Worm (Caenorhabditis elegans) whole organism, young adult: Measurements from ENCODE around the gene acy-2.

Source experiments
- B0035.1 ChIP-seq: sonication (generic microtip); optimal IDR thresholded peaks from 2 replicates; lab custom pipeline; 2016; ENCODE audit warnings: missing genetic modification characterization, mild to moderate bottlenecking, missing compliant biosample characterization, missing genotype, missing genetic modification reagents
- F23B12.7 ChIP-seq: sonication (generic microtip); optimal IDR thresholded peaks from 2 replicates; lab custom pipeline; 2017; ENCODE audit warnings: missing genetic modification characterization, mild to moderate bottlenecking, missing compliant biosample characterization, antibody characterized with exemption, moderate library complexity; ENCODE audit not compliant: insufficient read depth
- F37B4.10 ChIP-seq: fragments of 200-800 bp; sonication (Bioruptor generic); IDR thresholded peaks from 2 replicates; pipeline ENCODE4 v1.3.6; 2022; ENCODE audit warnings: missing genetic modification characterization, missing compliant biosample characterization
- K12H6.12 ChIP-seq: fragments of 200-800 bp; sonication (Bioruptor generic); optimal IDR thresholded peaks from 2 replicates; lab custom pipeline; 2018; ENCODE audit warnings: mild to moderate bottlenecking, missing genetic modification characterization, missing compliant biosample characterization
- T26A5.8 ChIP-seq: sonication (generic microtip); optimal IDR thresholded peaks from 2 replicates; lab custom pipeline; 2016; ENCODE audit warnings: missing genetic modification characterization, missing compliant biosample characterization
- Y53G8AR.9 ChIP-seq: fragments of 200-800 bp; sonication (Bioruptor generic); conservative IDR thresholded peaks from 2 replicates; pipeline ENCODE4 v1.3.6; 2022; ENCODE audit warnings: missing genetic modification reagents, missing genetic modification characterization, missing compliant biosample characterization
- Y79H2A.3 ChIP-seq: fragments of 200-800 bp; sonication (Bioruptor generic); conservative IDR thresholded peaks from 2 replicates; pipeline ENCODE4 v1.3.6; 2022; ENCODE audit warnings: missing genetic modification reagents, missing genetic modification characterization, missing compliant biosample characterization
- Y95B8A.8 ChIP-seq: fragments of 200-800 bp; sonication (Bioruptor generic); IDR thresholded peaks from 2 replicates; pipeline ENCODE4 v1.3.6; 2022; ENCODE audit warnings: missing genetic modification reagents, missing genetic modification characterization, missing compliant biosample characterization
- attf-3 ChIP-seq: fragments of 200-800 bp; sonication (Bioruptor generic); conservative IDR thresholded peaks from 2 replicates; pipeline ENCODE4 v1.3.6; 2022; ENCODE audit warnings: missing genetic modification reagents, missing genetic modification characterization, missing compliant biosample characterization
- cebp-1 ChIP-seq, 2 experiments: fragments of 200-800 bp in 1 of 2; sonication (Bioruptor generic) in 1 of 2; sonication (generic microtip) in 1 of 2; IDR thresholded peaks in 1 of 2; optimal IDR thresholded peaks in 1 of 2; 2 replicates each; pipeline versions ENCODE4 v1.3.6 to Lab custom; 2017 to 2022; ENCODE audit warnings: missing compliant biosample characterization in 2 of 2, missing genetic modification characterization in 2 of 2, mild to moderate bottlenecking in 1 of 2, missing genetic modification reagents in 1 of 2, moderate library complexity in 1 of 2
- cebp-2 ChIP-seq: fragments of 200-800 bp; sonication (Bioruptor generic); IDR thresholded peaks from 2 replicates; pipeline ENCODE4 v1.3.6; 2022; ENCODE audit warnings: missing genetic modification characterization, missing compliant biosample characterization
- ceh-27 ChIP-seq: fragments of 200-800 bp; sonication (Bioruptor generic); optimal IDR thresholded peaks from 2 replicates; lab custom pipeline; 2018; ENCODE audit warnings: mild to moderate bottlenecking, missing genetic modification characterization, moderate library complexity, missing compliant biosample characterization
- ceh-40 ChIP-seq: fragments of 200-800 bp; sonication (Bioruptor generic); IDR thresholded peaks from 2 replicates; pipeline ENCODE4 v1.3.6; 2022; ENCODE audit warnings: missing genetic modification characterization, missing compliant biosample characterization
- die-1 ChIP-seq: sonication (generic microtip); optimal IDR thresholded peaks from 2 replicates; lab custom pipeline; 2016; ENCODE audit warnings: missing genotype, mild to moderate bottlenecking, missing genetic modification characterization, missing compliant biosample characterization
- dpff-1 ChIP-seq: sonication (generic microtip); optimal IDR thresholded peaks from 2 replicates; lab custom pipeline; 2017; ENCODE audit warnings: mild to moderate bottlenecking, missing genetic modification characterization, missing compliant biosample characterization
- egl-18 ChIP-seq: fragments of 200-800 bp; sonication (Bioruptor generic); IDR thresholded peaks from 2 replicates; pipeline ENCODE4 v1.3.6; 2022; ENCODE audit warnings: missing genetic modification reagents, missing genetic modification characterization, missing compliant biosample characterization
- hlh-26 ChIP-seq: fragments of 200-800 bp; sonication (Bioruptor generic); conservative IDR thresholded peaks from 2 replicates; pipeline ENCODE4 v1.3.6; 2022; ENCODE audit warnings: missing genetic modification reagents, missing genetic modification characterization, missing compliant biosample characterization
- hmg-1.2 ChIP-seq: fragments of 200-800 bp; sonication (Bioruptor generic); IDR thresholded peaks from 2 replicates; pipeline ENCODE4 v1.3.6; 2022; ENCODE audit warnings: missing genetic modification reagents, missing genetic modification characterization, missing compliant biosample characterization
- lag-1 ChIP-seq: fragments of 200-800 bp; sonication (Bioruptor generic); IDR thresholded peaks from 2 replicates; pipeline ENCODE4 v1.3.6; 2022; ENCODE audit warnings: missing genetic modification reagents, missing genetic modification characterization, missing compliant biosample characterization
- let-607 ChIP-seq, 2 experiments: fragments of 200-800 bp in 1 of 2; sonication (Bioruptor generic) in 1 of 2; sonication (generic microtip) in 1 of 2; optimal IDR thresholded peaks; 2 replicates each; lab custom pipeline; 2016 to 2018; ENCODE audit warnings: mild to moderate bottlenecking in 2 of 2, missing compliant biosample characterization in 2 of 2, missing genetic modification characterization in 2 of 2, moderate library complexity in 2 of 2, missing genotype in 1 of 2
- lin-26 ChIP-seq: fragments of 200-800 bp; sonication (Bioruptor generic); IDR thresholded peaks from 2 replicates; pipeline ENCODE4 v1.3.6; 2022; ENCODE audit warnings: missing genetic modification reagents, missing genetic modification characterization, missing compliant biosample characterization
- lin-35 ChIP-seq, 3 experiments: fragments of 150-350 bp in 2 of 3; sonication (generic microtip) in 1 of 3; optimal IDR thresholded peaks; 2 replicates each; lab custom pipeline; 2014 to 2018; ENCODE audit warnings: missing biosample characterization in 3 of 3, missing genetic modification characterization in 3 of 3, missing genetic modification reagents in 3 of 3
- lir-1 ChIP-seq: fragments of 200-800 bp; sonication (Bioruptor generic); conservative IDR thresholded peaks from 2 replicates; pipeline ENCODE4 v1.3.6; 2022; ENCODE audit warnings: missing genetic modification reagents, missing genetic modification characterization, missing compliant biosample characterization
- lsl-1 ChIP-seq: fragments of 200-800 bp; sonication (Bioruptor generic); optimal IDR thresholded peaks from 2 replicates; lab custom pipeline; 2018; ENCODE audit warnings: mild to moderate bottlenecking, missing genetic modification characterization, moderate library complexity, missing compliant biosample characterization
- madf-10 ChIP-seq: sonication (generic microtip); optimal IDR thresholded peaks from 2 replicates; lab custom pipeline; 2016; ENCODE audit warnings: mild to moderate bottlenecking, missing genetic modification characterization, missing compliant biosample characterization
- madf-8 ChIP-seq: fragments of 200-800 bp; sonication (Bioruptor generic); conservative IDR thresholded peaks from 2 replicates; pipeline ENCODE4 v1.3.6; 2022; ENCODE audit warnings: missing genetic modification reagents, missing genetic modification characterization, missing compliant biosample characterization
- mes-4 ChIP-seq: sonication (generic microtip); optimal IDR thresholded peaks from 2 replicates; lab custom pipeline; 2016; ENCODE audit warnings: missing genotype, missing genetic modification characterization, missing compliant biosample characterization
- nfya-1 ChIP-seq: sonication (generic microtip); optimal IDR thresholded peaks from 2 replicates; lab custom pipeline; 2017; ENCODE audit warnings: antibody characterized with exemption, missing compliant biosample characterization, missing genetic modification characterization, borderline replicate concordance; ENCODE audit not compliant: insufficient read depth
- nhr-120 ChIP-seq: fragments of 200-800 bp; sonication (Bioruptor generic); IDR thresholded peaks from 2 replicates; pipeline ENCODE4 v1.3.6; 2022; ENCODE audit warnings: missing genetic modification characterization, missing compliant biosample characterization
- nhr-179 ChIP-seq: sonication (generic microtip); optimal IDR thresholded peaks from 2 replicates; lab custom pipeline; 2016; ENCODE audit warnings: mild to moderate bottlenecking, missing genetic modification characterization, missing compliant biosample characterization
- nhr-90 ChIP-seq: sonication (generic microtip); optimal IDR thresholded peaks from 2 replicates; lab custom pipeline; 2016; ENCODE audit warnings: missing genotype, mild to moderate bottlenecking, missing genetic modification characterization, missing compliant biosample characterization
- pha-4 ChIP-seq: fragments of 150-350 bp; sonication (generic microtip); optimal IDR thresholded peaks from 2 replicates; lab custom pipeline; 2014; ENCODE audit warnings: missing biosample characterization, missing genetic modification reagents, missing genetic modification characterization
- sdz-38 ChIP-seq: sonication (generic microtip); optimal IDR thresholded peaks from 2 replicates; lab custom pipeline; 2016; ENCODE audit warnings: missing genotype, missing genetic modification characterization, missing compliant biosample characterization
- snpc-4 ChIP-seq, 5 experiments: fragments of 150-350 bp in 1 of 5; sonication (generic microtip) in 4 of 5; optimal IDR thresholded peaks; 2 replicates each; lab custom pipeline; 2014 to 2018; ENCODE audit warnings: missing genetic modification characterization in 5 of 5, missing biosample characterization in 3 of 5, antibody characterized with exemption in 2 of 5, mild to moderate bottlenecking in 2 of 5, missing compliant biosample characterization in 2 of 5, missing genotype in 2 of 5, moderate library complexity in 2 of 5, missing genetic modification reagents in 1 of 5
- ztf-22 ChIP-seq: fragments of 200-800 bp; sonication (Bioruptor generic); optimal IDR thresholded peaks from 2 replicates; lab custom pipeline; 2018; ENCODE audit warnings: mild to moderate bottlenecking, missing genetic modification characterization, moderate library complexity, missing compliant biosample characterization

The acy-2 gene

ce11 chrV:5954747-5955146, 21.1 kb upstream of the acy-2 start, which contains the start of gene M03F8.6:
TSS of gene M03F8.6 (minus strand) at chrV:5954847.
- no peak for TF ChIP-seq ztf-22
- no peak for TF ChIP-seq F23B12.7
- no peak for TF ChIP-seq die-1 (tag; lab: Kevin White, UChicago)
- TF ChIP-seq lir-1 (GFP tag; lab: Robert Waterston, UW), result no peak
- no peak for TF ChIP-seq nhr-90 (tag; lab: Kevin White, UChicago)
- TF ChIP-seq ceh-40 (GFP tag; lab: Robert Waterston, UW), result no peak
- no peak for TF ChIP-seq cebp-1 (GFP tag; IDR thresholded peaks at IDR 0.05; lab: Robert Waterston, UW)
- TF ChIP-seq cebp-1 (tag; optimal IDR thresholded peaks at IDR 0.05; lab: Kevin White, UChicago), result no peak
- TF ChIP-seq nhr-179, result no peak
- TF ChIP-seq dpff-1 (tag; lab: Kevin White, UChicago), result no peak
- TF ChIP-seq F37B4.10 (GFP tag; lab: Robert Waterston, UW), result no peak
- TF ChIP-seq let-607 (tag; optimal IDR thresholded peaks at IDR 0.05; lab: Kevin White, UChicago), result no peak

ce11 chrV:5955627-5956026, 20.2 kb upstream of the acy-2 start:
- no peak for TF ChIP-seq egl-18 (GFP tag; lab: Robert Waterston, UW)
- TF ChIP-seq, all 124 proteins: peak for 0

ce11 chrV:5961516-5961915, 14.3 kb upstream of the acy-2 start, which contains the start of gene mcp-1:
TSS of gene mcp-1 (plus strand) at chrV:5961807.
- TF ChIP-seq Y95B8A.8 (GFP tag; lab: Robert Waterston, UW) (no peak), cebp-2 (GFP tag; lab: Robert Waterston, UW) (0 out of 2 replicates have a peak, but pooled peaks have one; percentile 16), lag-1 (GFP tag; lab: Robert Waterston, UW) (no peak), Y53G8AR.9 (no peak), attf-3 (no peak)

- TF ChIP-seq K12H6.12 (tag; lab: Kevin White, UChicago) (no peak), ceh-27 (GFP tag; lab: Kevin White, UChicago) (no peak), madf-10 (tag; lab: Kevin White, UChicago) (no peak), lin-26 (no peak), T26A5.8 (no peak), B0035.1 (tag; lab: Kevin White, UChicago) (no peak), let-607 (tag; optimal IDR thresholded peaks at IDR 0.05; lab: Kevin White, UChicago) (no peak)
- TF ChIP-seq, all 124 proteins: peak for 0
These were observed 12.7 kb upstream of the acy-2 start for ce11 chrV:5963092-5963491.

- TF ChIP-seq hlh-26 (no peak), K12H6.12 (tag; lab: Kevin White, UChicago) (peak; percentile 33), nhr-120 (no peak), hmg-1.2 (GFP tag; lab: Robert Waterston, UW) (peak; percentile 45; the same call in 1 of the 2 replicates), lsl-1 (GFP tag; lab: Kevin White, UChicago) (no peak), sdz-38 (tag; lab: Kevin White, UChicago) (no peak), ceh-27 (GFP tag; lab: Kevin White, UChicago) (no peak)
These were observed 12.1 kb upstream of the acy-2 start, which contains the start of gene pcm-1 for ce11 chrV:5963696-5964095. TSS of gene pcm-1 (minus strand) at chrV:5963882.

- TF ChIP-seq mes-4 (tag; lab: Kevin White, UChicago) (no peak), attf-3 (no peak), pha-4 (tag; lab: Kevin White, UChicago) (no peak), lin-35 (GFP tag; optimal IDR thresholded peaks at IDR 0.05; lab: Kevin White, UChicago) (peak in 1 of 3 experiments; percentile 18), F37B4.10 (GFP tag; lab: Robert Waterston, UW) (no peak), madf-8 (GFP tag; lab: Robert Waterston, UW) (no peak), snpc-4 (GFP tag; optimal IDR thresholded peaks at IDR 0.05; lab: Kevin White, UChicago) (no peak), snpc-4 (tag; optimal IDR thresholded peaks at IDR 0.05; lab: Kevin White, UChicago) (no peak), K12H6.12 (tag; lab: Kevin White, UChicago) (peak; percentile 13), B0035.1 (tag; lab: Kevin White, UChicago) (no peak), nfya-1 (no peak), Y79H2A.3 (GFP tag; lab: Robert Waterston, UW) (no peak)
- TF ChIP-seq, all 124 proteins: peak for 2
These were observed 11.1 kb upstream of the acy-2 start for ce11 chrV:5964658-5965178.
